Worm (Caenorhabditis elegans): ENCODE measurements around the gene henn-1.

DNA sequence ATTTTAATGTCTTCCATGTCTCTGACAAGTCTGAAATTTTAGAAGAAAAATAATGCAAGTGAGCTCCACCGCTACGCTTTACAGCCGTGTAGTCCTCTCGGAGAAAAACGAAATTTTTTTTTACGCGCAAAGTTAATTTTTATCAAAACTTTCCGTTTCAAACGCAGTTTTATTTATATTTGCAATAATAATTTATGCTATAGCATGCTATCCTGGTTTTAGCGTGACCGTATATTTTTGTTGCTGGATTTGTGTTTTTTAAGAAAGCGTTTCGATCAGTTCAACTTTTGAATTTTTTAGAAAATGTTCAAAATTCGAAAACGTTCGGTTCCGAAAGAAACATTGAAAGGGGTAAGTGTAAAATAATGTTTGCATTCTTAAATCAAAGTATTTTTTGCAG lies 40.8 kb upstream of the henn-1 start, which contains the start of gene C50C3.1:
- TF ChIP-seq unc-62 (GFP tag; optimal IDR thresholded peaks at IDR 0.05), result no peak
- no peak for TF ChIP-seq nhr-28 (tag; optimal IDR thresholded peaks at IDR 0.05)
- TF ChIP-seq pha-4 (tag; optimal IDR thresholded peaks at IDR 0.05), result no peak
- no peak for TF ChIP-seq nhr-237 (tag; optimal IDR thresholded peaks at IDR 0.05)
- no peak for TF ChIP-seq mdl-1 (tag; optimal IDR thresholded peaks at IDR 0.05)
- TF ChIP-seq nfya-1 (tag; optimal IDR thresholded peaks at IDR 0.05; ENCODE audit: insufficient read depth), result no peak
- TF ChIP-seq aly-2 (tag; optimal IDR thresholded peaks at IDR 0.05), result no peak
- no peak for TF ChIP-seq nhr-76 (tag; optimal IDR thresholded peaks at IDR 0.05)
- TF ChIP-seq unc-39 (tag; optimal IDR thresholded peaks at IDR 0.05), result no peak
- no peak for TF ChIP-seq ZK546.5 (tag; optimal IDR thresholded peaks at IDR 0.05)
- no peak for TF ChIP-seq mml-1 (tag; optimal IDR thresholded peaks at IDR 0.05)

Measured in whole organism, L3 larva.